Worm (Caenorhabditis elegans) whole organism, L3 larva: ENCODE results near the gene lfi-1.

Source experiments
- R02D3.7 ChIP-seq: fragments of 150-350 bp; optimal IDR thresholded peaks from 2 replicates; lab custom pipeline; 2014; ENCODE audit warnings: missing biosample characterization, missing genetic modification characterization
- ZK546.5 ChIP-seq: sonication (generic microtip); optimal IDR thresholded peaks from 2 replicates; lab custom pipeline; 2017; ENCODE audit warnings: missing biosample characterization, missing genetic modification characterization
- aly-2 ChIP-seq: fragments of 150-350 bp; optimal IDR thresholded peaks from 2 replicates; lab custom pipeline; 2014; ENCODE audit warnings: missing biosample characterization, missing genetic modification characterization
- ama-1 ChIP-seq: fragments of 150-350 bp; optimal IDR thresholded peaks from 2 replicates; lab custom pipeline; 2018
- ceh-16 ChIP-seq: sonication (generic microtip); optimal IDR thresholded peaks from 2 replicates; lab custom pipeline; 2017; ENCODE audit warnings: missing biosample characterization, missing genetic modification characterization
- ceh-9 ChIP-seq: sonication (generic microtip); optimal IDR thresholded peaks from 2 replicates; lab custom pipeline; 2018; ENCODE audit warnings: missing biosample characterization, missing genetic modification characterization
- egl-5 ChIP-seq: fragments of 150-350 bp; optimal IDR thresholded peaks from 2 replicates; lab custom pipeline; 2017; ENCODE audit warnings: missing biosample characterization, missing genetic modification reagents, missing genetic modification characterization, inconsistent platforms
- elt-3 ChIP-seq, 3 experiments: fragments of 150-350 bp in 1 of 3; sonication (generic microtip) in 2 of 3; optimal IDR thresholded peaks; 2 replicates in 2 of 3; 4 replicates in 1 of 3; lab custom pipeline; 2014 to 2017; ENCODE audit warnings: missing biosample characterization in 3 of 3, missing genetic modification characterization in 3 of 3
- fkh-10 ChIP-seq: sonication (generic microtip); optimal IDR thresholded peaks from 2 replicates; lab custom pipeline; 2017; ENCODE audit warnings: missing biosample characterization, missing genetic modification reagents, missing genetic modification characterization
- fos-1 ChIP-seq: fragments of 150-350 bp; optimal IDR thresholded peaks from 2 replicates; lab custom pipeline; 2014; ENCODE audit warnings: missing biosample characterization, missing genetic modification characterization
- hmg-11 ChIP-seq: sonication (generic microtip); optimal IDR thresholded peaks from 2 replicates; lab custom pipeline; 2016; ENCODE audit warnings: missing genetic modification characterization, missing compliant biosample characterization
- jun-1 ChIP-seq: fragments of 150-350 bp; optimal IDR thresholded peaks from 2 replicates; lab custom pipeline; 2014; ENCODE audit warnings: missing biosample characterization, missing genetic modification reagents, missing genetic modification characterization
- lin-15B ChIP-seq: fragments of 150-350 bp; optimal IDR thresholded peaks from 2 replicates; lab custom pipeline; 2014; ENCODE audit warnings: missing biosample characterization, missing genetic modification characterization
- lin-39 ChIP-seq: fragments of 150-350 bp; optimal IDR thresholded peaks from 2 replicates; lab custom pipeline; 2018; ENCODE audit warnings: missing biosample characterization, missing genetic modification reagents, missing genetic modification characterization
- lsy-12 ChIP-seq: sonication (generic microtip); optimal IDR thresholded peaks from 2 replicates; lab custom pipeline; 2016; ENCODE audit warnings: mild to moderate bottlenecking, missing genetic modification characterization, missing compliant biosample characterization
- mdl-1 ChIP-seq: fragments of 150-350 bp; optimal IDR thresholded peaks from 2 replicates; lab custom pipeline; 2014; ENCODE audit warnings: missing biosample characterization, missing genetic modification characterization
- nfya-1 ChIP-seq: sonication (generic microtip); optimal IDR thresholded peaks from 2 replicates; lab custom pipeline; 2017; ENCODE audit warnings: missing genetic modification characterization, mild to moderate bottlenecking, missing compliant biosample characterization, antibody characterized with exemption, moderate library complexity; ENCODE audit not compliant: insufficient read depth
- nhr-11 ChIP-seq: fragments of 150-350 bp; optimal IDR thresholded peaks from 2 replicates; lab custom pipeline; 2014; ENCODE audit warnings: missing biosample characterization, missing genetic modification characterization
- nhr-12 ChIP-seq: fragments of 150-350 bp; optimal IDR thresholded peaks from 2 replicates; lab custom pipeline; 2014; ENCODE audit warnings: missing biosample characterization, missing genetic modification characterization
- nhr-23 ChIP-seq: fragments of 150-350 bp; optimal IDR thresholded peaks from 2 replicates; lab custom pipeline; 2014; ENCODE audit warnings: missing biosample characterization, missing genetic modification reagents, missing genetic modification characterization
- nhr-25 ChIP-seq: sonication (generic microtip); optimal IDR thresholded peaks from 2 replicates; lab custom pipeline; 2017; ENCODE audit warnings: missing biosample characterization, missing genetic modification characterization
- pha-4 ChIP-seq: fragments of 150-350 bp; optimal IDR thresholded peaks from 2 replicates; lab custom pipeline; 2014; ENCODE audit warnings: missing biosample characterization, missing genetic modification reagents, missing genetic modification characterization
- pqm-1 ChIP-seq: fragments of 150-350 bp; optimal IDR thresholded peaks from 2 replicates; lab custom pipeline; 2017; ENCODE audit warnings: missing biosample characterization, missing genetic modification characterization, inconsistent platforms
- skn-1 ChIP-seq: fragments of 150-350 bp; optimal IDR thresholded peaks from 2 replicates; lab custom pipeline; 2014; ENCODE audit warnings: missing biosample characterization, missing genetic modification characterization
- snpc-4 ChIP-seq: fragments of 150-350 bp; optimal IDR thresholded peaks from 2 replicates; lab custom pipeline; 2014; ENCODE audit warnings: missing biosample characterization, missing genetic modification characterization
- tbx-2 ChIP-seq: sonication (generic microtip); optimal IDR thresholded peaks from 2 replicates; lab custom pipeline; 2016; ENCODE audit warnings: mild to moderate bottlenecking, missing genetic modification characterization, missing compliant biosample characterization
- unc-39 ChIP-seq: sonication (generic microtip); optimal IDR thresholded peaks from 4 replicates; lab custom pipeline; 2017; ENCODE audit warnings: missing biosample characterization, missing genetic modification characterization
- unc-62 ChIP-seq: fragments of 150-350 bp; sonication (generic microtip); optimal IDR thresholded peaks from 4 replicates; lab custom pipeline; 2014; ENCODE audit warnings: missing biosample characterization, missing genetic modification reagents, missing genetic modification characterization

lfi-1 gene

ce11 chrX:4957259-4957658 lies 19.4 kb upstream of the lfi-1 start, which contains the start of gene M03F4.4:
Gene M03F4.4 (minus strand): TSS chrX:4957418.
- peak; percentile 20 for TF ChIP-seq pha-4 (tag; lab: Kevin White, UChicago)
- TF ChIP-seq ama-1 (lab: Kevin White, UChicago): no peak
- TF ChIP-seq lin-39 (tag; lab: Kevin White, UChicago): peak; percentile 8
- TF ChIP-seq ceh-16 (tag; lab: Kevin White, UChicago): no peak
- TF ChIP-seq nfya-1 (tag; lab: Kevin White, UChicago): peak; percentile 23
- peak; percentile 7 for TF ChIP-seq nhr-11
- TF ChIP-seq egl-5 (tag; lab: Kevin White, UChicago): peak; percentile 45

ce11 chrX:4958986-4959385 lies 17.6 kb upstream of the lfi-1 start:
- no peak for TF ChIP-seq elt-3 (tag; optimal IDR thresholded peaks at IDR 0.05; lab: Kevin White, UChicago)
- TF ChIP-seq pha-4 (tag; lab: Kevin White, UChicago): peak; percentile 54

- peak; percentile 4 for TF ChIP-seq nfya-1 (tag; lab: Kevin White, UChicago)
- TF ChIP-seq egl-5 (tag; lab: Kevin White, UChicago): peak; percentile 56
- TF ChIP-seq ZK546.5 (tag; lab: Kevin White, UChicago): no peak
These were observed 17.2 kb upstream of the lfi-1 start for ce11 chrX:4959440-4959839.

- TF ChIP-seq R02D3.7 (tag; lab: Kevin White, UChicago) (no peak), mdl-1 (tag; lab: Kevin White, UChicago) (peak; percentile 45), skn-1 (no peak), pha-4 (tag; lab: Kevin White, UChicago) (peak; percentile 45), nhr-23 (tag; lab: Kevin White, UChicago) (peak; percentile 5), fkh-10 (GFP tag; lab: Kevin White, UChicago) (peak; percentile 48), tbx-2 (tag; lab: Kevin White, UChicago) (peak; percentile 10), hmg-11 (tag; lab: Kevin White, UChicago) (peak; percentile 91), lin-15B (peak; percentile 37), lsy-12 (tag; lab: Kevin White, UChicago) (peak; percentile 44), unc-39 (no peak), jun-1 (no peak), nhr-12 (tag; lab: Kevin White, UChicago) (no peak), nfya-1 (tag; lab: Kevin White, UChicago) (peak; percentile 100), pqm-1 (tag; lab: Kevin White, UChicago) (no peak), ceh-9 (tag; lab: Kevin White, UChicago) (no peak), lin-39 (tag; lab: Kevin White, UChicago) (peak; percentile 58), egl-5 (tag; lab: Kevin White, UChicago) (peak; percentile 44), ama-1 (lab: Kevin White, UChicago) (peak; percentile 96)
These were observed 16.2 kb upstream of the lfi-1 start, which contains the start of gene act-4 for ce11 chrX:4960422-4960821. Gene act-4 (plus strand): TSS chrX:4960621.

- TF ChIP-seq aly-2 (tag; lab: Kevin White, UChicago) (no peak), pha-4 (tag; lab: Kevin White, UChicago) (peak; percentile 24), nhr-25 (tag; lab: Kevin White, UChicago) (peak; percentile 34), unc-62 (no peak), jun-1 (no peak), nhr-23 (tag; lab: Kevin White, UChicago) (peak; percentile 8), fos-1 (no peak), snpc-4 (no peak)
These were observed 15.5 kb upstream of the lfi-1 start for ce11 chrX:4960910-4961680.
